Worm (Caenorhabditis elegans) whole organism, L1 larva: ENCODE data around the gene T28C6.3.

ENCODE experiments used
- C04F5.9 ChIP-seq: sonication (generic microtip); optimal IDR thresholded peaks from 2 replicates; lab custom pipeline; 2016; ENCODE audit warnings: missing genetic modification characterization, missing compliant biosample characterization
- C16A3.4 ChIP-seq: fragments of 150-350 bp; optimal IDR thresholded peaks from 2 replicates; lab custom pipeline; 2014; ENCODE audit warnings: missing biosample characterization, missing genetic modification characterization
- C34B4.2 ChIP-seq: sonication (generic microtip); optimal IDR thresholded peaks from 2 replicates; lab custom pipeline; 2017; ENCODE audit warnings: mild to moderate bottlenecking, missing genetic modification characterization, missing compliant biosample characterization
- Y116A8C.19 ChIP-seq: sonication (generic microtip); optimal IDR thresholded peaks from 2 replicates; lab custom pipeline; 2016; ENCODE audit warnings: missing compliant biosample characterization, missing genetic modification characterization, borderline replicate concordance
- aha-1 ChIP-seq: fragments of 150-350 bp; optimal IDR thresholded peaks from 2 replicates; lab custom pipeline; 2014; ENCODE audit warnings: missing biosample characterization, missing genetic modification characterization
- ceh-8 ChIP-seq: fragments of 200-800 bp; sonication (Bioruptor generic); optimal IDR thresholded peaks from 2 replicates; lab custom pipeline; 2018; ENCODE audit warnings: mild to moderate bottlenecking, missing genetic modification characterization, moderate library complexity, missing compliant biosample characterization
- ceh-82 ChIP-seq, 3 experiments: fragments of 150-350 bp in 1 of 3; sonication (generic microtip) in 2 of 3; optimal IDR thresholded peaks; 2 replicates each; lab custom pipeline; 2014 to 2017; ENCODE audit warnings: missing biosample characterization in 3 of 3, missing genetic modification characterization in 3 of 3
- ceh-90 ChIP-seq: sonication (generic microtip); optimal IDR thresholded peaks from 2 replicates; lab custom pipeline; 2016; ENCODE audit warnings: missing genetic modification characterization, missing compliant biosample characterization
- ces-1 ChIP-seq: fragments of 150-350 bp; optimal IDR thresholded peaks from 2 replicates; lab custom pipeline; 2014; ENCODE audit warnings: missing biosample characterization, missing genetic modification reagents, missing genetic modification characterization
- efl-3 ChIP-seq: fragments of 200-800 bp; sonication (Bioruptor generic); optimal IDR thresholded peaks from 2 replicates; lab custom pipeline; 2018; ENCODE audit warnings: mild to moderate bottlenecking, missing genetic modification characterization, missing compliant biosample characterization
- egl-13 ChIP-seq: sonication (generic microtip); optimal IDR thresholded peaks from 2 replicates; lab custom pipeline; 2016; ENCODE audit warnings: missing genotype, missing genetic modification reagents, missing genetic modification characterization, missing compliant biosample characterization
- egl-27 ChIP-seq, 2 experiments: fragments of 150-350 bp in 1 of 2; sonication (generic microtip); optimal IDR thresholded peaks; 3 replicates each; lab custom pipeline; 2017 to 2018; ENCODE audit warnings: missing biosample characterization in 2 of 2, missing genetic modification characterization in 2 of 2, missing genetic modification reagents in 2 of 2
- elt-3 ChIP-seq, 6 experiments: fragments of 150-350 bp in 1 of 6; sonication (generic microtip); optimal IDR thresholded peaks; 2 replicates each; lab custom pipeline; 2017 to 2018; ENCODE audit warnings: missing biosample characterization in 6 of 6, missing genetic modification characterization in 6 of 6, inconsistent platforms in 1 of 6
- fkh-4 ChIP-seq: sonication (generic microtip); optimal IDR thresholded peaks from 2 replicates; lab custom pipeline; 2016; ENCODE audit warnings: missing compliant biosample characterization, missing genetic modification characterization, borderline replicate concordance
- fkh-8 ChIP-seq: sonication (generic microtip); optimal IDR thresholded peaks from 2 replicates; lab custom pipeline; 2016; ENCODE audit warnings: mild to moderate bottlenecking, missing genetic modification characterization, missing compliant biosample characterization
- fos-1 ChIP-seq: fragments of 150-350 bp; optimal IDR thresholded peaks from 2 replicates; lab custom pipeline; 2014; ENCODE audit warnings: missing biosample characterization, missing genetic modification characterization
- hlh-17 ChIP-seq: fragments of 200-800 bp; sonication (Bioruptor generic); optimal IDR thresholded peaks from 2 replicates; lab custom pipeline; 2018; ENCODE audit warnings: missing genetic modification characterization, mild to moderate bottlenecking, missing compliant biosample characterization, moderate library complexity, borderline replicate concordance
- hlh-4 ChIP-seq: sonication (generic microtip); optimal IDR thresholded peaks from 2 replicates; lab custom pipeline; 2016; ENCODE audit warnings: mild to moderate bottlenecking, missing genetic modification characterization, missing compliant biosample characterization
- hpl-2 ChIP-seq: fragments of 150-350 bp; optimal IDR thresholded peaks from 2 replicates; lab custom pipeline; 2014; ENCODE audit warnings: missing biosample characterization, missing genetic modification reagents, missing genetic modification characterization
- jun-1 ChIP-seq: fragments of 150-350 bp; optimal IDR thresholded peaks from 2 replicates; lab custom pipeline; 2014; ENCODE audit warnings: missing biosample characterization, missing genetic modification reagents, missing genetic modification characterization
- lin-13 ChIP-seq: fragments of 150-350 bp; optimal IDR thresholded peaks from 2 replicates; lab custom pipeline; 2014; ENCODE audit warnings: missing biosample characterization, missing genetic modification reagents, missing genetic modification characterization
- lin-14 ChIP-seq: fragments of 200-800 bp; sonication (Bioruptor generic); optimal IDR thresholded peaks from 2 replicates; lab custom pipeline; 2018; ENCODE audit warnings: mild to moderate bottlenecking, missing genetic modification characterization, moderate library complexity, missing compliant biosample characterization
- lin-15B ChIP-seq: fragments of 150-350 bp; sonication (generic microtip); optimal IDR thresholded peaks from 3 replicates; lab custom pipeline; 2014; ENCODE audit warnings: missing biosample characterization, missing genetic modification characterization
- lin-35 ChIP-seq, 2 experiments: fragments of 150-350 bp; optimal IDR thresholded peaks; 2 replicates each; lab custom pipeline; 2014; ENCODE audit warnings: missing biosample characterization in 2 of 2, missing genetic modification characterization in 2 of 2, missing genetic modification reagents in 2 of 2
- lir-3 ChIP-seq: sonication (generic microtip); optimal IDR thresholded peaks from 2 replicates; lab custom pipeline; 2016; ENCODE audit warnings: mild to moderate bottlenecking, missing genetic modification characterization, moderate library complexity, missing compliant biosample characterization; ENCODE audit not compliant: poor library complexity
- mab-9 ChIP-seq: fragments of 200-800 bp; sonication (Bioruptor generic); IDR thresholded peaks from 2 replicates; pipeline ENCODE4 v1.3.6; 2022; ENCODE audit warnings: missing genetic modification reagents, missing genetic modification characterization, missing compliant biosample characterization
- mdl-1 ChIP-seq, 2 experiments: fragments of 150-350 bp; optimal IDR thresholded peaks; 2 replicates each; lab custom pipeline; 2014 to 2017; ENCODE audit warnings: missing biosample characterization in 2 of 2, missing genetic modification characterization in 2 of 2, inconsistent platforms in 1 of 2
- mep-1 ChIP-seq: fragments of 150-350 bp; optimal IDR thresholded peaks from 2 replicates; lab custom pipeline; 2014; ENCODE audit warnings: missing biosample characterization, missing genetic modification characterization
- nhr-12 ChIP-seq: sonication (generic microtip); optimal IDR thresholded peaks from 2 replicates; lab custom pipeline; 2017; ENCODE audit warnings: missing biosample characterization, missing genetic modification characterization
- nhr-47 ChIP-seq: sonication (generic microtip); optimal IDR thresholded peaks from 2 replicates; lab custom pipeline; 2016; ENCODE audit warnings: mild to moderate bottlenecking, missing genetic modification characterization, moderate library complexity, missing compliant biosample characterization
- nhr-77 ChIP-seq: fragments of 150-350 bp; optimal IDR thresholded peaks from 2 replicates; lab custom pipeline; 2014; ENCODE audit warnings: missing biosample characterization, missing genetic modification characterization
- nhr-84 ChIP-seq: sonication (generic microtip); optimal IDR thresholded peaks from 2 replicates; lab custom pipeline; 2017; ENCODE audit warnings: missing biosample characterization, missing genetic modification characterization
- nhr-85 ChIP-seq: sonication (generic microtip); peaks from one replicate; lab custom pipeline; 2016; ENCODE audit warnings: missing genetic modification characterization, inconsistent platforms, missing compliant biosample characterization
- nhr-90 ChIP-seq: sonication (generic microtip); optimal IDR thresholded peaks from 2 replicates; lab custom pipeline; 2016; ENCODE audit warnings: mild to moderate bottlenecking, missing genetic modification characterization, missing compliant biosample characterization; ENCODE audit not compliant: poor library complexity
- pax-3 ChIP-seq: fragments of 200-800 bp; sonication (Bioruptor generic); optimal IDR thresholded peaks from 2 replicates; lab custom pipeline; 2018; ENCODE audit warnings: mild to moderate bottlenecking, missing genetic modification characterization, moderate library complexity, missing compliant biosample characterization
- rnt-1 ChIP-seq: sonication (generic microtip); optimal IDR thresholded peaks from 2 replicates; lab custom pipeline; 2016; ENCODE audit warnings: mild to moderate bottlenecking, missing genetic modification characterization, moderate library complexity, missing compliant biosample characterization
- snpc-4 ChIP-seq: fragments of 150-350 bp; optimal IDR thresholded peaks from 2 replicates; lab custom pipeline; 2014; ENCODE audit warnings: missing biosample characterization, missing genetic modification characterization
- snu-23 ChIP-seq: sonication (generic microtip); optimal IDR thresholded peaks from 2 replicates; lab custom pipeline; 2016; ENCODE audit warnings: missing genetic modification characterization, missing compliant biosample characterization
- sox-4 ChIP-seq: sonication (generic microtip); optimal IDR thresholded peaks from 2 replicates; lab custom pipeline; 2016; ENCODE audit warnings: missing genetic modification characterization, missing compliant biosample characterization
- sptf-1 ChIP-seq: fragments of 150-350 bp; optimal IDR thresholded peaks from 2 replicates; lab custom pipeline; 2014; ENCODE audit warnings: missing biosample characterization, missing genetic modification characterization
- sup-37 ChIP-seq: fragments of 200-800 bp; sonication (Bioruptor generic); optimal IDR thresholded peaks from 2 replicates; lab custom pipeline; 2018; ENCODE audit warnings: mild to moderate bottlenecking, missing genetic modification characterization, missing compliant biosample characterization
- swsn-7 ChIP-seq: sonication (generic microtip); optimal IDR thresholded peaks from 2 replicates; lab custom pipeline; 2016; ENCODE audit warnings: missing genetic modification characterization, missing compliant biosample characterization
- tbx-2 ChIP-seq: sonication (generic microtip); optimal IDR thresholded peaks from 2 replicates; lab custom pipeline; 2016; ENCODE audit warnings: missing genetic modification characterization, missing compliant biosample characterization
- unc-30 ChIP-seq: sonication (generic microtip); optimal IDR thresholded peaks from 2 replicates; lab custom pipeline; 2017; ENCODE audit warnings: missing biosample characterization, missing genetic modification characterization
- unc-98 ChIP-seq: fragments of 200-800 bp; sonication (Bioruptor generic); IDR thresholded peaks from 2 replicates; pipeline ENCODE4 v1.3.6; 2022; ENCODE audit warnings: missing genetic modification characterization, missing compliant biosample characterization
- zag-1 ChIP-seq: fragments of 150-350 bp; optimal IDR thresholded peaks from 2 replicates; lab custom pipeline; 2014; ENCODE audit warnings: missing biosample characterization, missing genetic modification characterization
- zip-4 ChIP-seq: fragments of 200-800 bp; sonication (Bioruptor generic); optimal IDR thresholded peaks from 2 replicates; lab custom pipeline; 2018; ENCODE audit warnings: mild to moderate bottlenecking, missing genetic modification characterization, moderate library complexity, missing compliant biosample characterization
- ztf-11 ChIP-seq, 2 experiments: sonication (generic microtip); optimal IDR thresholded peaks; 2 replicates each; lab custom pipeline; 2016 to 2017; ENCODE audit warnings: missing genetic modification characterization in 2 of 2, missing biosample characterization in 1 of 2, missing compliant biosample characterization in 1 of 2
- ztf-4 ChIP-seq: fragments of 150-350 bp; optimal IDR thresholded peaks from 2 replicates; lab custom pipeline; 2014; ENCODE audit warnings: missing biosample characterization, missing genetic modification characterization

T28C6.3 gene

ce11 chrIV:8826606-8827000, 6.5 kb downstream of the T28C6.3 start (continued):
- no peak for TF ChIP-seq unc-98
- no peak for TF ChIP-seq snpc-4 (tag; lab: Kevin White, UChicago)
- TF ChIP-seq mdl-1 (tag; optimal IDR thresholded peaks at IDR 0.05; lab: Kevin White, UChicago): no peak
- no peak for TF ChIP-seq C34B4.2

- TF ChIP-seq nhr-90: no peak
- TF ChIP-seq nhr-85 (tag; lab: Kevin White, UChicago): no peak
Observed at ce11 chrIV:8827500-8827899, 7.4 kb downstream of the T28C6.3 start, which contains the start of gene T28C6.7. Gene T28C6.7 (plus strand): TSS chrIV:8827800.

DNA sequence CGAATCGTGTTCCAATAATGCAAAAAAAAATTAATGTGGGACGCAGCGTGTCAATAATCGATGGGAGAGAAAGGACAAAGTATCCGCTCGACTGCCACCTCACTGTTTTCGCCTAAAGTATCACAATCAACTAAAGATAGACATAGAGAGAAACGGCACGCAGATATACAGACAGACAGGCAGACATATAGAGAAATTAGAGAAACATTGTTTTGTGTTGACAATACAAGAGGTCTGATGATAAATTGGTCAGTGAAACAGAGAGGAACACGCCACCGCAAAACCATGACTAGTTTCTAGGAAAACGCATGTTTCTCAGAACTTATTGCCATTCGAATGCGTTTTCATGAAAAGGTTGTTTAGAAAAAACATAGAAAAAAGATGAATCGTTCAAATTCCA, 10.4 kb downstream of the T28C6.3 start, which contains the start of gene T28C6.8:
TSS of gene T28C6.8 (minus strand) at position 137 of the 400 bp plus-strand sequence.
- TF ChIP-seq elt-3 (tag; optimal IDR thresholded peaks at IDR 0.05; lab: Kevin White, UChicago) (peak in 4 of 6 experiments; percentile 12 to 64 (median 52)), unc-98 (no peak), hpl-2 (GFP tag; lab: Kevin White, UChicago) (no peak), hlh-4 (no peak), lin-14 (peak; percentile 85), tbx-2 (tag; lab: Kevin White, UChicago) (no peak), lin-13 (GFP tag; lab: Kevin White, UChicago) (peak; percentile 23), nhr-84 (tag; lab: Kevin White, UChicago) (no peak), nhr-12 (tag; lab: Kevin White, UChicago) (no peak), lin-15B (tag; lab: Kevin White, UChicago) (no peak), mdl-1 (tag; optimal IDR thresholded peaks at IDR 0.05; lab: Kevin White, UChicago) (peak in 1 of 2 experiments; percentile 13), fkh-8 (tag; lab: Kevin White, UChicago) (peak; percentile 33), snu-23 (peak; percentile 59), nhr-47 (tag; lab: Kevin White, UChicago) (no peak), sptf-1 (no peak), fkh-4 (tag; lab: Kevin White, UChicago) (no peak), fos-1 (tag; lab: Kevin White, UChicago) (no peak), nhr-77 (tag; lab: Kevin White, UChicago) (peak; percentile 17), mep-1 (tag; lab: Kevin White, UChicago) (peak; percentile 63), egl-27 (tag; optimal IDR thresholded peaks at IDR 0.05; lab: Kevin White, UChicago) (peak in 1 of 2 experiments; percentile 18), ceh-8 (GFP tag; lab: Kevin White, UChicago) (no peak), C16A3.4 (tag; lab: Kevin White, UChicago) (peak; percentile 1), ces-1 (no peak), swsn-7 (no peak), sup-37 (no peak), ceh-90 (tag; lab: Kevin White, UChicago) (no peak), egl-13 (no peak), ztf-4 (no peak), sox-4 (tag; lab: Kevin White, UChicago) (peak; percentile 4), zag-1 (tag; lab: Kevin White, UChicago) (no peak), mab-9 (GFP tag; lab: Robert Waterston, UW) (no peak), C34B4.2 (no peak), lir-3 (tag; lab: Kevin White, UChicago) (no peak), Y116A8C.19 (tag; lab: Kevin White, UChicago) (no peak), pax-3 (no peak), hlh-17 (no peak), efl-3 (no peak), C04F5.9 (no peak), zip-4 (GFP tag; lab: Kevin White, UChicago) (no peak), unc-30 (no peak), nhr-85 (tag; lab: Kevin White, UChicago) (peak; percentile 85), jun-1 (tag; lab: Kevin White, UChicago) (no peak), lin-35 (GFP tag; optimal IDR thresholded peaks at IDR 0.05; lab: Kevin White, UChicago) (peak in 1 of 2 experiments; percentile 68), ceh-82 (tag; optimal IDR thresholded peaks at IDR 0.05; lab: Kevin White, UChicago) (no peak), rnt-1 (peak; percentile 16), ztf-11 (tag; optimal IDR thresholded peaks at IDR 0.05; lab: Kevin White, UChicago) (no peak), aha-1 (no peak)
